Fruit fly (Drosophila melanogaster) S2 (cell line): Measurements from ENCODE around the gene CG17145.

ENCODE experiments used
- CG8478 ChIP-seq: fragments of >200 bp; optimal IDR thresholded peaks from 2 replicates; lab custom pipeline; 2018
- CTCF ChIP-seq, 2 experiments: fragments of >200 bp; optimal IDR thresholded peaks; 2 replicates each; lab custom pipeline; 2018

DNA sequence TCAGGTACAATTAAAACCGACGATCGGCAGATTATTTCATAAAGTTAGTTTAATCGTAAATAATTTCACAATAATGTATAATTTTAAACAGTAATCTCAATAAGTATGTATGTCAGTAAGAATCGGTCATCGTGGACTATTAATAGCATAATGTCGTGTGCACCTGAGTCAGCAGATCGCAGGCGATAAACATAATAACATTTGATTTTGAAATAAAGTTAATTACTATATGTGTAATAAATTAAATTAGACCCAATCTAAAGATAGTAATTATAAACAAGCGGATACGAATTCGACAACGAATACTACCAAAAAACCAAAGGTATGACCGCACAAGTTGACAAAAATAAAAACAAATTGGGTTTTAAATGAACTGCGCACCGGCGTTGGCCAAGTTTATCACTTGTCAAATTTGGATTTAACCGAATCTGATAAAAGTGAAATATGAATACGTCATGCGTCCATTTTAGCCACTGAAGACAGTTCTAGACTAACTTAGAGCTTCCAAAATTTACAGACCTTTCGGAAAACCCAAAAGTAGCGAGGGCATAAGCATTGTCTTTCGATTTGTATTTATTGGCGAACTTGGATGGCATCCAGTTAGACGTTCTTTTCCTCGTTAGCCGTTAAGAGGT is 14.5 kb upstream of the CG17145 start, which contains the start of gene CG6996:
- no peak for TF ChIP-seq CG8478 (lab: Kevin White, UChicago)
- no peak for TF ChIP-seq CTCF (optimal IDR thresholded peaks at IDR 0.05; lab: Kevin White, UChicago)
